Fruit fly (Drosophila melanogaster) whole organism, embryonic: ENCODE data around the gene EloB.

ENCODE experiments used
- Antp ChIP-seq: fragments of 200-800 bp; sonication (Bioruptor generic); optimal IDR thresholded peaks from 3 replicates; lab custom pipeline; 2016; ENCODE audit warnings: missing biosample characterization, missing genetic modification characterization
- Asciz ChIP-seq: fragments of 200-800 bp; sonication (Bioruptor generic); optimal IDR thresholded peaks from 2 replicates; lab custom pipeline; 2017; ENCODE audit warnings: missing biosample characterization, mild to moderate bottlenecking, missing genetic modification characterization, missing genetic modification reagents
- Atf3 ChIP-seq: fragments of 200-800 bp; sonication (Bioruptor generic); optimal IDR thresholded peaks from 3 replicates; lab custom pipeline; 2016; ENCODE audit warnings: missing biosample characterization, missing genetic modification characterization
- CG1024 ChIP-seq: fragments of 200-800 bp; sonication (Bioruptor generic); IDR thresholded peaks from 2 replicates; pipeline ENCODE4 v1.3.6; 2022; ENCODE audit warnings: missing biosample characterization, missing genetic modification characterization
- CG10431 ChIP-seq: fragments of 200-800 bp; sonication (Bioruptor generic); optimal IDR thresholded peaks from 3 replicates; lab custom pipeline; 2018; ENCODE audit warnings: missing biosample characterization, mild to moderate bottlenecking, missing genetic modification characterization
- CG13296 ChIP-seq: fragments of 200-800 bp; sonication (Bioruptor generic); optimal IDR thresholded peaks from 3 replicates; lab custom pipeline; 2018; ENCODE audit warnings: missing biosample characterization, mild to moderate bottlenecking, missing genetic modification characterization
- CG13894 ChIP-seq: fragments of 200-800 bp; sonication (Bioruptor generic); optimal IDR thresholded peaks from 3 replicates; lab custom pipeline; 2018; ENCODE audit warnings: missing biosample characterization, mild to moderate bottlenecking, missing genetic modification characterization, moderate library complexity
- CG15269 ChIP-seq: fragments of 200-800 bp; sonication (Bioruptor generic); optimal IDR thresholded peaks from 2 replicates; lab custom pipeline; 2018; ENCODE audit warnings: missing biosample characterization, mild to moderate bottlenecking, missing genetic modification characterization, moderate library complexity
- CG15479 ChIP-seq: fragments of 200-800 bp; sonication (Bioruptor generic); optimal IDR thresholded peaks from 3 replicates; lab custom pipeline; 2019; ENCODE audit warnings: missing biosample characterization, mild to moderate bottlenecking, missing genetic modification characterization, moderate library complexity
- CG15514 ChIP-seq: fragments of 200-800 bp; sonication (Bioruptor generic); optimal IDR thresholded peaks from 3 replicates; lab custom pipeline; 2017; ENCODE audit warnings: missing biosample characterization, missing genetic modification characterization, mild to moderate bottlenecking, moderate library complexity, missing genetic modification reagents
- CG17385 ChIP-seq: fragments of 200-800 bp; sonication (Bioruptor generic); optimal IDR thresholded peaks from 3 replicates; lab custom pipeline; 2018; ENCODE audit warnings: missing biosample characterization, mild to moderate bottlenecking, missing genetic modification characterization
- CG18599 ChIP-seq: fragments of 200-800 bp; sonication (Bioruptor generic); optimal IDR thresholded peaks from 3 replicates; lab custom pipeline; 2017; ENCODE audit warnings: missing biosample characterization, missing genetic modification characterization, mild to moderate bottlenecking, moderate library complexity, missing genetic modification reagents
- CG2712 ChIP-seq: fragments of 200-800 bp; optimal IDR thresholded peaks from 3 replicates; lab custom pipeline; 2019; ENCODE audit warnings: missing biosample characterization, mild to moderate bottlenecking, missing genetic modification characterization, moderate library complexity
- CG31365 ChIP-seq: fragments of 200-800 bp; sonication (Bioruptor generic); optimal IDR thresholded peaks from 2 replicates; lab custom pipeline; 2018; ENCODE audit warnings: missing biosample characterization, mild to moderate bottlenecking, missing genetic modification characterization
- CG32767 ChIP-seq: fragments of 200-800 bp; sonication (Bioruptor generic); IDR thresholded peaks from 2 replicates; pipeline ENCODE4 v1.3.6; 2022; ENCODE audit warnings: missing biosample characterization, missing genetic modification characterization
- CG7745 ChIP-seq: fragments of 200-800 bp; sonication (Bioruptor generic); optimal IDR thresholded peaks from 2 replicates; lab custom pipeline; 2018; ENCODE audit warnings: missing biosample characterization, mild to moderate bottlenecking, missing genetic modification characterization, moderate library complexity
- CG8290 ChIP-seq, 3 experiments: fragments of 200-800 bp; sonication (Bioruptor generic); optimal IDR thresholded peaks; 2 replicates each; lab custom pipeline; 2016 to 2019; ENCODE audit warnings: missing biosample characterization in 3 of 3, missing genetic modification characterization in 3 of 3, mild to moderate bottlenecking in 2 of 3, moderate library complexity in 1 of 3
- CG9609 ChIP-seq: fragments of 200-800 bp; sonication (Bioruptor generic); optimal IDR thresholded peaks from 3 replicates; lab custom pipeline; 2016; ENCODE audit warnings: missing biosample characterization, missing genetic modification characterization
- CG9876 ChIP-seq: fragments of 200-800 bp; sonication (Bioruptor generic); optimal IDR thresholded peaks from 2 replicates; lab custom pipeline; 2016; ENCODE audit warnings: missing biosample characterization, missing genetic modification characterization
- Deaf1 ChIP-seq: fragments of 200-800 bp; optimal IDR thresholded peaks from 3 replicates; lab custom pipeline; 2019; ENCODE audit warnings: missing biosample characterization, mild to moderate bottlenecking, missing genetic modification characterization, moderate library complexity
- Ets65A ChIP-seq: fragments of 200-800 bp; sonication (Bioruptor generic); peaks from one replicate; lab custom pipeline; 2016; ENCODE audit warnings: missing biosample characterization, missing genetic modification characterization
- Kr ChIP-seq: fragments of 200-800 bp; sonication (Bioruptor generic); optimal IDR thresholded peaks from 2 replicates; lab custom pipeline; 2017; ENCODE audit warnings: missing biosample characterization, mild to moderate bottlenecking, missing genetic modification characterization
- MTF-1 ChIP-seq: fragments of 200-800 bp; sonication (Bioruptor generic); optimal IDR thresholded peaks from 2 replicates; lab custom pipeline; 2018; ENCODE audit warnings: missing biosample characterization, mild to moderate bottlenecking, missing genetic modification characterization, borderline replicate concordance
- Med ChIP-seq: fragments of 200-800 bp; sonication (Bioruptor generic); peaks from one replicate; lab custom pipeline; 2016; ENCODE audit warnings: missing biosample characterization, missing genetic modification characterization, mild to moderate bottlenecking, inconsistent platforms, moderate library complexity
- NK7.1 ChIP-seq: fragments of 200-800 bp; sonication (Bioruptor generic); optimal IDR thresholded peaks from 3 replicates; lab custom pipeline; 2016; ENCODE audit warnings: missing biosample characterization, missing genetic modification characterization
- Pdp1 ChIP-seq, 2 experiments: fragments of 200-800 bp; sonication (Bioruptor generic); optimal IDR thresholded peaks; 3 replicates each; lab custom pipeline; 2016; ENCODE audit warnings: missing biosample characterization in 2 of 2, missing genetic modification characterization in 2 of 2, mild to moderate bottlenecking in 1 of 2, moderate library complexity in 1 of 2
- Scr ChIP-seq: fragments of 200-800 bp; sonication (Bioruptor generic); IDR thresholded peaks from 2 replicates; pipeline ENCODE4 v1.3.6; 2022; ENCODE audit warnings: missing biosample characterization, missing genetic modification characterization; ENCODE audit not compliant: partially characterized antibody
- Tbp ChIP-seq: fragments of >200 bp; optimal IDR thresholded peaks from 2 replicates; lab custom pipeline; 2018; ENCODE audit warnings: missing biosample characterization, missing genetic modification characterization
- Usf ChIP-seq: fragments of 200-800 bp; sonication (Bioruptor generic); optimal IDR thresholded peaks from 2 replicates; lab custom pipeline; 2017; ENCODE audit warnings: missing genotype, missing biosample characterization, missing genetic modification characterization
- abd-A ChIP-seq: fragments of 200-800 bp; sonication (Bioruptor generic); optimal IDR thresholded peaks from 3 replicates; lab custom pipeline; 2019; ENCODE audit warnings: missing biosample characterization, mild to moderate bottlenecking, missing genetic modification characterization, moderate library complexity
- danr ChIP-seq: fragments of 200-800 bp; sonication (Bioruptor generic); IDR thresholded peaks from 2 replicates; pipeline ENCODE4 v1.3.6; 2022; ENCODE audit warnings: missing biosample characterization, missing genetic modification characterization
- dysf ChIP-seq: fragments of 200-800 bp; sonication (Bioruptor generic); IDR thresholded peaks from 3 replicates; pipeline ENCODE4 v1.3.6; 2022; ENCODE audit warnings: missing biosample characterization, missing genetic modification characterization
- emc ChIP-seq: fragments of 200-800 bp; sonication (Bioruptor generic); optimal IDR thresholded peaks from 2 replicates; lab custom pipeline; 2016; ENCODE audit warnings: missing biosample characterization, missing genetic modification characterization
- fru ChIP-seq: fragments of >200 bp; optimal IDR thresholded peaks from 2 replicates; lab custom pipeline; 2017
- grn ChIP-seq: fragments of 200-800 bp; sonication (Bioruptor generic); optimal IDR thresholded peaks from 3 replicates; lab custom pipeline; 2017; ENCODE audit warnings: missing biosample characterization, missing genetic modification characterization
- klu ChIP-seq: fragments of 200-800 bp; sonication (Bioruptor generic); IDR thresholded peaks from 2 replicates; pipeline ENCODE4 v1.3.6; 2022; ENCODE audit warnings: missing biosample characterization, missing genetic modification characterization
- lov ChIP-seq, 2 experiments: fragments of 200-800 bp in 1 of 2; fragments of >200 bp in 1 of 2; sonication (Bioruptor generic) in 1 of 2; IDR thresholded peaks in 1 of 2; optimal IDR thresholded peaks in 1 of 2; 2 replicates in 1 of 2; 3 replicates in 1 of 2; pipeline versions ENCODE4 v1.3.6 to Lab custom; 2017 to 2022; ENCODE audit warnings: missing biosample characterization in 1 of 2, missing genetic modification characterization in 1 of 2
- oc ChIP-seq: fragments of 200-800 bp; sonication (Bioruptor generic); optimal IDR thresholded peaks from 2 replicates; lab custom pipeline; 2018; ENCODE audit warnings: missing biosample characterization, mild to moderate bottlenecking, missing genetic modification characterization, moderate library complexity
- pan ChIP-seq, 4 experiments: fragments of >200 bp in 3 of 4; fragments of 200-800 bp in 1 of 4; sonication (Bioruptor generic) in 1 of 4; optimal IDR thresholded peaks in 3 of 4; IDR thresholded peaks in 1 of 4; 2 replicates each; pipeline versions ENCODE4 v1.3.6 to Lab custom; 2017 to 2022; ENCODE audit warnings: missing biosample characterization in 2 of 4, missing genetic modification characterization in 2 of 4, mixed read lengths in 1 of 4
- pros ChIP-seq: fragments of 200-800 bp; sonication (Bioruptor generic); optimal IDR thresholded peaks from 3 replicates; lab custom pipeline; 2019; ENCODE audit warnings: missing biosample characterization, mild to moderate bottlenecking, missing genetic modification characterization, moderate library complexity
- row ChIP-seq: fragments of 200-800 bp; sonication (Bioruptor generic); IDR thresholded peaks from 3 replicates; pipeline ENCODE4 v1.3.6; 2022; ENCODE audit warnings: missing biosample characterization, missing genetic modification characterization
- tio ChIP-seq: fragments of 200-800 bp; sonication (Bioruptor generic); optimal IDR thresholded peaks from 2 replicates; lab custom pipeline; 2017; ENCODE audit warnings: missing biosample characterization, missing genetic modification characterization, inconsistent platforms
- tll ChIP-seq, 2 experiments: fragments of 200-800 bp in 1 of 2; fragments of >200 bp in 1 of 2; sonication (Bioruptor generic) in 1 of 2; optimal IDR thresholded peaks; 2 replicates each; lab custom pipeline; 2017 to 2019; ENCODE audit warnings: missing biosample characterization in 2 of 2, missing genetic modification characterization in 2 of 2, mild to moderate bottlenecking in 1 of 2, moderate library complexity in 1 of 2
- twi ChIP-seq: fragments of 200-800 bp; optimal IDR thresholded peaks from 2 replicates; lab custom pipeline; 2019; ENCODE audit warnings: missing biosample characterization, mild to moderate bottlenecking, missing genetic modification characterization, moderate library complexity
- unc-4 ChIP-seq: fragments of 200-800 bp; sonication (Bioruptor generic); IDR thresholded peaks from 2 replicates; pipeline ENCODE4 v1.3.6; 2022; ENCODE audit warnings: missing biosample characterization, missing genetic modification characterization; ENCODE audit not compliant: partially characterized antibody

EloB gene

dm6 chr3R:20600109-20600508, 20.5 kb upstream of the EloB start:
- TF ChIP-seq Pdp1 (GFP tag; optimal IDR thresholded peaks at IDR 0.05; lab: Kevin White, UChicago): no peak
- TF ChIP-seq abd-A (tag; lab: Kevin White, UChicago): peak; percentile 32
- no peak for TF ChIP-seq Usf (GFP tag; lab: Kevin White, UChicago)
- peak; percentile 51 for TF ChIP-seq Med (GFP tag; lab: Kevin White, UChicago)

DNA sequence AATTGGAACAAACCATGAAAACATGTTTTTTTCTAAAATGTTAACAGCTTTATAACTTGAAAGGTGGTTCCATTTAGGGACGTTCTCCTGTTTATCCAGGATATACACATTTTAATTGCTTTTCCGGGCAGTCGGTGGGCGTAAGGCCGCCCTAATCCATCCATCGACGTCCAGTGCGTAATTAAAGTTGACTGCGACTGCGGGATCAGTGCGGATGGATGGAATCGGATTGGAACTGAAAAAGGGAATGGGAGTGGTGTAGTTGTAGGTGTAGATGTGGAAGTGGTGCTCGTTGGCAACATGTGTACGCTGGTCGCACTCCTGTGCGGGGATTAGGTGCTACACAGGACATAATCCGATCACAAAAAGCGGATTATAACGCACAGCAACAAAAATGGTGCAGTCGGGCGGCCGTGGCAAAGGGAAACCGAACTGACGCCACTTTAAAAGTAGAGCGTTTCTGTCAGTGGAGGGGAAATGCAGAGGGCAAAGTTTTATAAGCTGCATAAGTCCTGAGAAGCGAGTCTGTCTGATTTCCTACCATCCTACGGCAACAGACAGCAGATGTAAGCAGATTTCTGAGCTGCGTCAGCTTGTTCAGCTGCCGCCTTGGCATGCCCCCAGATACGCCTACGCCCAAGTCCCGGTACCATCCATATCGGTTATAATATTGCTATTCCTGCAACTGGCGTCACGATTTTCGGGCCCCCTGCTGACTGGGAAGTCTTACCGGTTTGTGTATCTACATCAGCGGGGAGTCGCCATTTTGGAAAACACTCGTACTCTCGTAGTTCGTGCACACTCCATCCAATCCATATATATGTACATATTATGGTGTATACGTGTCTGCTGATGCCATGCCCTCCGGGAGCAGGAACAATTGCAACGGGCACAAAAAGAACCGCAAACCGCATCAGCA, 18.0 kb upstream of the EloB start:
- TF ChIP-seq pros (GFP tag; lab: Kevin White, UChicago) (no peak), CG15269 (tag; lab: Kevin White, UChicago) (no peak), twi (no peak), Deaf1 (no peak), MTF-1 (GFP tag; lab: Kevin White, UChicago) (no peak), Scr (GFP tag; lab: Robert Waterston, UW) (no peak), Asciz (no peak), Kr (GFP tag; lab: Kevin White, UChicago) (no peak), CG9876 (GFP tag; lab: Kevin White, UChicago) (no peak), Tbp (GFP tag; lab: Kevin White, UChicago) (no peak), grn (GFP tag; lab: Kevin White, UChicago) (no peak), CG8290 (GFP tag; optimal IDR thresholded peaks at IDR 0.05; lab: Kevin White, UChicago) (no peak), CG8290 (tag; optimal IDR thresholded peaks at IDR 0.05; lab: Kevin White, UChicago) (no peak), NK7.1 (no peak), oc (peak; percentile 89), emc (GFP tag; lab: Kevin White, UChicago) (no peak), row (GFP tag; lab: Robert Waterston, UW) (no peak), Atf3 (GFP tag; lab: Kevin White, UChicago) (no peak), Med (GFP tag; lab: Kevin White, UChicago) (peak; percentile 64), CG15514 (no peak), CG32767 (GFP tag; lab: Robert Waterston, UW) (peak; percentile 60), CG31365 (tag; lab: Kevin White, UChicago) (no peak), CG17385 (GFP tag; lab: Kevin White, UChicago) (no peak), tll (GFP tag; optimal IDR thresholded peaks at IDR 0.05; lab: Kevin White, UChicago) (peak in 1 of 2 experiments; percentile 52), CG13894 (tag; lab: Kevin White, UChicago) (peak; percentile 79), CG7745 (tag; lab: Kevin White, UChicago) (no peak), CG1024 (GFP tag; lab: Robert Waterston, UW) (no peak), klu (GFP tag; lab: Robert Waterston, UW) (no peak), fru (no peak), unc-4 (GFP tag; lab: Robert Waterston, UW) (no peak), lov (optimal IDR thresholded peaks at IDR 0.05; lab: Kevin White, UChicago) (no peak), lov (GFP tag; IDR thresholded peaks at IDR 0.05; lab: Robert Waterston, UW) (0 out of 3 replicates have a peak, but pooled peaks have one; percentile 30), Antp (GFP tag; lab: Kevin White, UChicago) (no peak), CG15479 (peak; percentile 18), tio (GFP tag; lab: Kevin White, UChicago) (no peak), danr (GFP tag; lab: Robert Waterston, UW) (no peak), pan (optimal IDR thresholded peaks at IDR 0.05; lab: Kevin White, UChicago) (no peak), pan (GFP tag; optimal IDR thresholded peaks at IDR 0.05 in 1 of 2, IDR thresholded peaks at IDR 0.05 in 1 of 2) (no peak), CG10431 (GFP tag; lab: Kevin White, UChicago) (no peak), Ets65A (GFP tag; lab: Kevin White, UChicago) (peak; percentile 77), CG18599 (GFP tag; lab: Kevin White, UChicago) (no peak), CG9609 (GFP tag; lab: Kevin White, UChicago) (no peak), dysf (GFP tag; lab: Robert Waterston, UW) (0 out of 3 replicates have a peak, but pooled peaks have one; percentile 13), CG13296 (GFP tag; lab: Kevin White, UChicago) (no peak), CG2712 (tag; lab: Kevin White, UChicago) (no peak)
